Worm (Caenorhabditis elegans) whole organism, midembryonic: ENCODE results near the gene F40G9.9.

Experiments used
- T22C8.4 ChIP-seq: fragments of 200-800 bp; sonication (Bioruptor generic); IDR thresholded peaks from 2 replicates; pipeline ENCODE4 v1.3.6; 2022; ENCODE audit warnings: missing genetic modification characterization, missing compliant biosample characterization
- cog-1 ChIP-seq: sonication (generic microtip); optimal IDR thresholded peaks from 2 replicates; lab custom pipeline; 2016; ENCODE audit warnings: missing genetic modification characterization, missing compliant biosample characterization
- flt-1 ChIP-seq: fragments of 200-800 bp; sonication (Bioruptor generic); IDR thresholded peaks from 2 replicates; pipeline ENCODE4 v1.3.6; 2022; ENCODE audit warnings: missing genetic modification characterization, missing compliant biosample characterization
- klf-2 ChIP-seq: fragments of 200-800 bp; sonication (Bioruptor generic); conservative IDR thresholded peaks from 2 replicates; pipeline ENCODE4 v1.3.6; 2022; ENCODE audit warnings: missing genetic modification reagents, missing genetic modification characterization, missing compliant biosample characterization
- med-1 ChIP-seq: sonication (generic microtip); optimal IDR thresholded peaks from 2 replicates; lab custom pipeline; 2017; ENCODE audit warnings: missing genetic modification characterization, mild to moderate bottlenecking, missing compliant biosample characterization, antibody characterized with exemption, missing genetic modification reagents; ENCODE audit not compliant: insufficient read depth
- ref-1 ChIP-seq: fragments of 200-800 bp; sonication (Bioruptor generic); conservative IDR thresholded peaks from 2 replicates; pipeline ENCODE4 v1.3.6; 2022; ENCODE audit warnings: missing genetic modification reagents, missing genetic modification characterization, missing compliant biosample characterization
- tab-1 ChIP-seq: fragments of 200-800 bp; sonication (Bioruptor generic); IDR thresholded peaks from 2 replicates; pipeline ENCODE4 v1.3.6; 2022; ENCODE audit warnings: missing genetic modification characterization, missing compliant biosample characterization
- ztf-23 ChIP-seq: fragments of 200-800 bp; sonication (Bioruptor generic); IDR thresholded peaks from 2 replicates; pipeline ENCODE4 v1.3.6; 2022; ENCODE audit warnings: missing genetic modification reagents, missing genetic modification characterization, missing compliant biosample characterization
- ztf-29 ChIP-seq: fragments of 200-800 bp; sonication (Bioruptor generic); IDR thresholded peaks from 2 replicates; pipeline ENCODE4 v1.3.6; 2022; ENCODE audit warnings: missing genetic modification reagents, missing genetic modification characterization, missing compliant biosample characterization

DNA sequence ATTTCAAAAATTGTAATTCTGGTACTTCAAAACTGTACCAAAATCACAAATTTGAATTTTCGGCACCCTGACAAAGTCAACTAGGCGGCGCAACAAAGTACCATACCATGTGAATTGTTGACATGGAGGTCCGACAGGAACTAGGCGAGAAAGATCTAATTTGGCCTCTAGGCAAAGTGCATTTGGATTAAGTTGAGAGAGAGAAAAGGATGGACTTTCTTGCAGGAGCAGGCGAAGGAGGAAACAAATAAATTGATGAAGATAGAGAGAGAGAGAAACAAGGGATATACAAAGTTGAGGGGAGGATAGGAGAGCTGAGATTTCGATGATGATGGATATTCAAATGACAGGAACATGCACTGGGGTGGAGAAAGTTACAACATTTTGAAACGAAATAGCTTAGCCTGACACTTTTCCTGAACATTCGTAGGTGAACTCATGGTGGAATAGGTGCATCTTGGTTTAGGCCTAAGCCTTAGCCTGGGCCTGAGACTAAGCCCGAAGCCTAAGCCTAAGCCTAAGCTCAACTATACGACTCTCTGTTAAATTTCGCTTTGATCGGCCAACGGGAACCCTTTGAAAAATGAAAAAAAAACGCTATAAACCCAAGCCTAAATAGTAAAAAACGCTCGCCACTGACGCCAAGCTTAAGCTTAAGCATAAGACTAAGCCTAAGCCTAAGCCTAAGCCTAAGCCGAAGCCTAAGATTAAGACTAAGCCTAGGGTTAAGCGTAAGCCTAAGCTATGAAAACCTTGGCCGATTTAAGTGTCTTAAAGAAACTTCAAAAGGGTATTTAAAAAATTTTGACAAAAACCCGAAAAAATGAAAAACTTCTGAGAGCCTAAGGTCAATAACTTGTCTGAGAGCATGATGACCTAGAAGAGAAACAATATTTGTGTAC, 37.5 kb upstream of the F40G9.9 start:
- no peak for TF ChIP-seq tab-1 (GFP tag; lab: Robert Waterston, UW)
- no peak for TF ChIP-seq cog-1
- TF ChIP-seq ref-1 (GFP tag; lab: Robert Waterston, UW), result no peak
- TF ChIP-seq klf-2 (GFP tag; lab: Robert Waterston, UW), result no peak
- TF ChIP-seq flt-1 (GFP tag; lab: Robert Waterston, UW), result no peak
- TF ChIP-seq ztf-23 (GFP tag; lab: Robert Waterston, UW), result no peak
- no peak for TF ChIP-seq ztf-29 (GFP tag; lab: Robert Waterston, UW)
- no peak for TF ChIP-seq T22C8.4
- TF ChIP-seq med-1 (GFP tag; lab: Kevin White, UChicago), result no peak
